Fruit fly (Drosophila melanogaster) whole organism, prepupa: ENCODE data around the gene CG43219.

Experiments used
- Blimp-1 ChIP-seq: fragments of 200-800 bp; sonication (Bioruptor generic); optimal IDR thresholded peaks from 3 replicates; lab custom pipeline; 2017; ENCODE audit warnings: missing biosample characterization, missing genetic modification characterization, mild to moderate bottlenecking, moderate library complexity, missing genetic modification reagents
- Lpt ChIP-seq: fragments of 200-800 bp; sonication (Bioruptor generic); optimal IDR thresholded peaks from 3 replicates; lab custom pipeline; 2016; ENCODE audit warnings: missing biosample characterization, missing genetic modification characterization

dm6 chr3L:21205496-21205824 is 14.7 kb upstream of the CG43219 start:
- TF ChIP-seq Lpt, result no peak
- TF ChIP-seq Blimp-1 (GFP tag; lab: Kevin White, UChicago), result no peak
